Fruit fly (Drosophila melanogaster) S2 (cell line): ENCODE results near the gene hdly.
A peak's percentile ranks its signal among the peaks of the same experiment; 100 is the strongest.

Experiments
- CG8478 ChIP-seq: fragments of >200 bp; optimal IDR thresholded peaks from 2 replicates; lab custom pipeline; 2018
- CTCF ChIP-seq, 2 experiments: fragments of >200 bp; optimal IDR thresholded peaks; 2 replicates each; lab custom pipeline; 2018

The hdly gene

DNA sequence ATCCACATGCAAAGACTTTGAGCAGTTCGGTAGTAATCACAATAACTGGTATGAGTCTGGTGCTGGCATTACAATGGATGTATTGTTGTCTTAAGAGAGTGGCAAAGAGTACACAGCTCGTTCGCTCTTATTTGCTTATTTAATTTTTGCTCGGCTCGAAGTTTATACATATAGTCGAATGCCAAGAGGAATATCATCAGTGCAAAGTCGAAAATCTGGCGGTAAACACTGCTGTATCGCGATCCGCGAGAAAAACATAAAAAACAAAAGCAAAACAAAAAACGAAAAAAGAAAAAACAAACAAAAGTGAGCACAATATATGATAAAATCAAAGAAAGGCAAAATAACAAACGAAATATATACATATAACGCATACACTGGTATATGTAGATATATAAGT is at the start of gene hdly:
hdly (plus strand) TSS at position 194 of the 400 bp plus-strand sequence.
- no peak for TF ChIP-seq CG8478
- TF ChIP-seq CTCF (optimal IDR thresholded peaks at IDR 0.05; lab: Kevin White, UChicago): no peak

- TF ChIP-seq CTCF (optimal IDR thresholded peaks at IDR 0.05; lab: Kevin White, UChicago) (no peak), CG8478 (no peak)
Observed at dm6 chr3R:20866204-20866603, 47.9 kb upstream of the hdly start, which contains the start of gene KaiR1D. KaiR1D (minus strand) TSS chr3R:20866231.

DNA sequence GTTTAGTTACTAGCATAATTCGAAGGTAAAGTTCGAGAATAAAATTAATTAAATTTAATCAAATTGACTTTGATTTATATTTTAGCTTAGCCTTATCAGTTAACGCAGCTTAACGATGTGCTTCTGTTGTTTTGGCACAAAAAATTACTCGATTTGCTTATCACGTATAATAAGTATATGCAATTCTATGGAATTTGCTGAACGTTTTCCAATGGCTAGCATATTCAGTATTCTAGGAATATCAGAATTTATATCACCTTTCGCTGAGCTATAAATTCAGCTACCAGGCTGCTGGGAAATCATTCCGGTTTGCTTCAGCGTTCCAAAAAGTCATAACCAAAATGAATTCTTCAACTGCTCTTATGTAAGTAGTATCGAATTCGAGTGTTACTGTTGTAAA is 43.4 kb upstream of the hdly start, which contains the start of gene TotA:
TotA (plus strand) TSS at position 301 of the 400 bp plus-strand sequence.
- TF ChIP-seq CTCF (optimal IDR thresholded peaks at IDR 0.05; lab: Kevin White, UChicago) (no peak), CG8478 (no peak)

DNA sequence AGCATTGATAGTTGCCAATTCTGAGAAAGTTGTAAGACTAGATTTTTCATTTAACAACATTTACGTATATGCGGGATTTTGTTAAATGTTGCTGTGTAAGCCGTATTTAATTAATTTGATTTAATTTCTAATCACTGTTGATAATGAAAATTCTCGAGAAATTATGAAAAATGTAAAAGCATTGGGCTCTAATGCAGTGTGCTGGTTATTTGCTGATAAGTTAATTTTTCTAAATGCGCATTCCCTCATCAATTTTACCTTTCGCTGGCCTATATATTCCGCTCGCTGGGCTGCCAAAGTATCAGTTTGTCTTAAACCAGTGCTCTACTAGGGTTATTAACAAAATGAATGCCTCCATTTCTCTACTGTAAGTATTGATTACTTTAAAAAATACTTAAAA is 41.4 kb upstream of the hdly start, which contains the start of gene TotC:
TotC (plus strand) TSS at position 301 of the 400 bp plus-strand sequence.
- TF ChIP-seq CTCF (optimal IDR thresholded peaks at IDR 0.05; lab: Kevin White, UChicago) (no peak), CG8478 (no peak)

DNA sequence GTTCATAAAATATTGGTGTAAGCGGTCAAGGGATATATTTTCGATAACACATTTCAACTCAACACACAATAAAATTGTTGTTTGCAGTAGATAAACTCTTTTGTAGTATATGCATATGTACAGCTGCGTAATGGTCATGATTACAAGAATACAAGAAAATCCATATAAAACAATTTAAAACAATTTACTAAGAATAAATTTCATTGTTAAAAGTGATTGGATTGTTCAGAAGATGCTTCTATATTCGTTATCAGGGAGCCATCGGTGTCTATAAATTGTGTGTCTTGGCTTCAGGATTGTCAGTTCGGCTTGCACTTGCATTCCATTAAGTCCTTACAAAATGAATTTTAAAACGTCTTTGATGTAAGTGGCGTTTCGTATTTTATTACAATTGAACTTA is 40.5 kb upstream of the hdly start, which contains the start of gene TotB:
TotB (plus strand) TSS at position 301 of the 400 bp plus-strand sequence.
- no peak for TF ChIP-seq CG8478
- TF ChIP-seq CTCF (optimal IDR thresholded peaks at IDR 0.05; lab: Kevin White, UChicago): no peak

DNA sequence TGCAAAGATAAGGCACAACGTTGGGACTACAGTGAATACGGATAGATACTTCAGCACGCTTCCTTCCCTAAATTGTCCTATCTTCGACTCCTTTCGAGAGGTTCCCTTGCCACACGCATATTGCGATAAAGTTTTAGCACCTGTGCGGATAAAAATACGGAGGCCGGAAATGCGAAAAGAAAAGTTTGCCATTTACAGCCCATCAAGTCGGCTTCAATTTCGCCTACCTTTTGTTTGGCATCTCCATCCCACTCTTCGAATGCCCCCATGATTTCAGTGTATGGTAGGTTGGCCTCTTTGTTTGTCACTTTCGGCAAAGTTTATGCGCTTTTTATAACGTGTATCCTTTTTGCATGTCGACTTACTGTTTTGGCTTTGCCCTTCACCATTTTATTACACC is 37.4 kb upstream of the hdly start:
- TF ChIP-seq CG8478 (no peak), CTCF (optimal IDR thresholded peaks at IDR 0.05; lab: Kevin White, UChicago) (no peak)

DNA sequence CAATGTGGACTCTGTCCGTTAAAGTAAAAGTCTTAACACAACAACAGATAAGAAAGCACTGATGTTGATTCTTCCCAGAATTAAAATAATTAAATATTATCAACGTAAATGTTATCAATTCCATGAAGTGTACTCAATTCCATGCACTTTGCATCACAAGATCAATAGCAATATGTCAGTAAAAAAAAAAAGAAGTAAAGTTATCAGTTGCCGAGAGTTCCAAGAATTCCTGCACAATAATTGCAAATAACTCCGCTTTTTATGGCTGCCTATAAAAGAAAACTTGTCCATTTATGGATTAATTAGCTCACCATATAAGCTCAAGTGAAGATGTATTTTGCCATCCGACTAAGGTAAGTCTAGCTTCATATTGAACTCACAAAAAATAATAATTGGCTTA is 36.7 kb upstream of the hdly start, which contains the start of gene TotZ:
TotZ (plus strand) TSS at position 301 of the 400 bp plus-strand sequence.
- no peak for TF ChIP-seq CTCF (optimal IDR thresholded peaks at IDR 0.05; lab: Kevin White, UChicago)
- TF ChIP-seq CG8478: no peak

dm6 chr3R:20890505-20890904 is 23.6 kb upstream of the hdly start:
- no peak for TF ChIP-seq CTCF (optimal IDR thresholded peaks at IDR 0.05; lab: Kevin White, UChicago)
- no peak for TF ChIP-seq CG8478

- no peak for TF ChIP-seq CTCF (optimal IDR thresholded peaks at IDR 0.05; lab: Kevin White, UChicago)
- no peak for TF ChIP-seq CG8478
Observed at dm6 chr3R:20890920-20891319, 23.2 kb upstream of the hdly start.

- TF ChIP-seq CTCF (optimal IDR thresholded peaks at IDR 0.05; lab: Kevin White, UChicago): no peak
- TF ChIP-seq CG8478: no peak
Observed at dm6 chr3R:20891495-20891894, 22.6 kb upstream of the hdly start.

dm6 chr3R:20897128-20897527 is 17.0 kb upstream of the hdly start, which contains the start of gene Ktl:
Ktl (minus strand) TSS chr3R:20897320.
- TF ChIP-seq CTCF (optimal IDR thresholded peaks at IDR 0.05; lab: Kevin White, UChicago) (no peak), CG8478 (no peak)

DNA sequence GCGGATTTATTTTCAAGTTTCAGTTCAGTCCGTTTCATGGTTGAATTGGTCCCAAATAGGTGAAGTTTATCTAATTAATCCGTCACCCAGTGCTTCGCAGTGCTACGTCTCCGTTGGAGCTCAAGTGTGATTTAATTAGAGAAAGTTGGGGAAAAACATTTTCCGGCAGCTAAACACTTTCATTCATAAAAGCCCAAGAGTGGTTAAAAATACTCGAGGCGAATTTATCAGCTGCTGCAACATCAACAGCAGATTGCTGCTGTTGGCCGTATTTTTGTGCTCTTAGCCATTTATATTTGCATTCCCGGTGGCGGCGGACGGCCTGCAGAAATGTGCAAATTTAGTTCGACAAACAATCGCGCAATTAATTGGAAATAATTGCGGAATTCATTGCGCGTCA is 12.4 kb upstream of the hdly start, which contains the start of gene Grik:
Grik (plus strand) TSS at position 301 of the 400 bp plus-strand sequence.
- TF ChIP-seq CTCF (optimal IDR thresholded peaks at IDR 0.05; lab: Kevin White, UChicago) (no peak), CG8478 (no peak)

- no peak for TF ChIP-seq CG8478
- no peak for TF ChIP-seq CTCF (optimal IDR thresholded peaks at IDR 0.05; lab: Kevin White, UChicago)
Observed at dm6 chr3R:20905418-20905817, 8.7 kb upstream of the hdly start, which contains the start of gene TotX. TotX (minus strand) TSS chr3R:20905518.

- TF ChIP-seq CTCF (optimal IDR thresholded peaks at IDR 0.05; lab: Kevin White, UChicago) (peak; percentile 80), CG8478 (no peak)
Observed at dm6 chr3R:20908641-20909040, 5.5 kb upstream of the hdly start.

DNA sequence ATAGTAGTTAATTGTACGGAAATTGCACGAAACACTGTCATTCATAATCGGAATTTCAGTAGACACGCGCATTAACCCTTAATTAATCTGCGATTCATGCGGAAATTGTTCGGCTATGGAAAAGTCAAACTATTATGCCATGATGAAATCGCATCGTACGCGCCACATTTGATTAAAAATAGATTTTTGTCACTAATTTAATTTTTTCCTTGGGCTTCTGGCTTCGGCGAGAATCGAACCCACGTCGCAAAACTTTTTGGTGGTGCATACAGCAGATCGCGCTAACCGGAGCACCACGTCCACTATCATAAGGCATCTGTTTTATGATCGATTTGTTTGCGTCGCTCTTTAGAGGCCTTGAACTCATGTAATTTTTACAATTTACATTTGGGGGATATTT is 1.4 kb upstream of the hdly start:
- TF ChIP-seq CG8478 (no peak), CTCF (optimal IDR thresholded peaks at IDR 0.05; lab: Kevin White, UChicago) (no peak)

DNA sequence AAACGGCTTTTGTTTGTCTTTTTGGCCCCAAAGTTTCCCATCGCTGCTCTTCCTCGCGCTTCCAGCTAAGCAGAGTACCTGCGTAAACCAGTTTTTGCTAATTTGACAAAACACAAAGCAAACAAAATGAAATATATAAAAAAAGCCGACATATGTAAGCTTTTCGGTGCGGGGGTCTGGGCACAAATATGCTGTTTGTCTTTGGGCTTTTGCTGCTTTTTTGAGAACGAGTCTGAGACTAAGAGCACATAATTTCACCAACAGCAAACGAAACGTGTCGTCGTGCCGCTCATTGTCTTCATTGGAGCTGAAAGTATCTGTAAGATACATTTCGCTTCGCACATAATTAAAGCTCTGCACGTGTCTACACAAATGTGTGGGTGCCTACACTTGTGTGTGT is 1.7 kb downstream of the hdly start:
- TF ChIP-seq CG8478 (no peak), CTCF (optimal IDR thresholded peaks at IDR 0.05; lab: Kevin White, UChicago) (no peak)

DNA sequence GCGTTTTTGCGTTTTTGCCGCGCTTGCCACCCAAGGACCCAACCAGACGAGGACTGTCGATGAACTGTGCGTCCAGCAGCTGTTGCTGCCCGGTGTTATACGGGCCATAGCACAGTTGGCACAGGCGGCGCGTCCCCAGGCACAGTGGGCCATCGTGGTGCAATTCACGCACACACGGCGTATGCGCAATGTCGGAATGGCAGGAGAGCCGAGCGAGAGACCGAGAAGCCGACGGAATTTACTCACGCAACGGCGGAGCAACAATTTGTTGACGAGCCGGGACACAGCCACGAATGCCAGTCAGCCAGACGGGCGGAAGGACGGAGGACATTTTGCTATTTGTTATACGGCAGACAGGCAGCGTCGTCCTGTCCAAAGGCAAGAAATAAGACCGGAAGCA is 31.4 kb downstream of the hdly start, which contains the start of gene CG31191:
CG31191 (minus strand) TSS at position 68 of the 400 bp plus-strand sequence.
- TF ChIP-seq CG8478 (no peak), CTCF (optimal IDR thresholded peaks at IDR 0.05; lab: Kevin White, UChicago) (no peak)
